Worm (Caenorhabditis elegans): ENCODE measurements around the gene fbxa-30.
A peak's percentile ranks its signal among the peaks of the same experiment; 100 is the strongest.

fbxa-30 gene

ce11 chrIII:1311367-1311766 lies 36.0 kb upstream of the fbxa-30 start:
- TF ChIP-seq unc-55 (GFP tag; optimal IDR thresholded peaks at IDR 0.05) (no peak), mdl-1 (tag; optimal IDR thresholded peaks at IDR 0.05) (no peak), lin-13 (GFP tag; optimal IDR thresholded peaks at IDR 0.05) (no peak), ztf-4 (tag; optimal IDR thresholded peaks at IDR 0.05) (no peak), alr-1 (tag; optimal IDR thresholded peaks at IDR 0.05) (no peak)

ce11 chrIII:1308887-1309286 lies 33.5 kb upstream of the fbxa-30 start, which contains the start of gene Y82E9BL.12:
Gene Y82E9BL.12, plus strand, starts transcription at chrIII:1309187.
- TF ChIP-seq ztf-11 (tag; optimal IDR thresholded peaks at IDR 0.05) (no peak), nhr-6 (tag; optimal IDR thresholded peaks at IDR 0.05) (no peak), ztf-4 (tag; optimal IDR thresholded peaks at IDR 0.05) (no peak), sma-9 (GFP tag; optimal IDR thresholded peaks at IDR 0.05) (no peak), sma-9 (tag; optimal IDR thresholded peaks at IDR 0.05) (no peak), ama-1 (optimal IDR thresholded peaks at IDR 0.05) (no peak)

DNA sequence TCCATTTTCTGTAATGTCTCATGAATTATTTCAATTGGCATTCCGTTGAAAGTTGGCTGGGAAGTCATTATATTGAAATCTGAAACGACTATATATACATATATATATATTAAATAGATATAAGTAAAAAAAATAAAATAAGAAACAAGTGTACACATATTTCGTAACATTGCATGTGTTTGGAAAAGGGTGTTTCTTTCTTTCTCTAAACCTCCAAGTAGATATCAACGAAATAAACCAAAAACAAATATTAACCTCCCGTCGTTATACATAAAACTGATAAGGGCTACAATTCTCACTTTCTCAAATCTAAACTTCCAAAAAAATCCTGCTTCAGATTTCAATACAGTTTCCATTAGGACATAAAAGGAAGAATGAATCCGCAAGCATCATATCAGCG lies 32.8 kb upstream of the fbxa-30 start, which contains the start of gene fbxa-79:
Gene fbxa-79, minus strand, starts transcription at position 86 of the 400 bp plus-strand sequence.
- no peak for TF ChIP-seq skn-1 (tag; optimal IDR thresholded peaks at IDR 0.05)
- TF ChIP-seq nhr-129 (tag; optimal IDR thresholded peaks at IDR 0.05): peak; percentile 80
- TF ChIP-seq sma-9 (GFP tag; optimal IDR thresholded peaks at IDR 0.05): peak; percentile 13
- no peak for TF ChIP-seq sma-9 (tag; optimal IDR thresholded peaks at IDR 0.05)
- TF ChIP-seq unc-55 (GFP tag; optimal IDR thresholded peaks at IDR 0.05): peak; percentile 13
- TF ChIP-seq fos-1 (tag; optimal IDR thresholded peaks at IDR 0.05): peak; percentile 66

ce11 chrIII:1307333-1307732 lies 31.9 kb upstream of the fbxa-30 start:
- TF ChIP-seq nhr-25 (tag; optimal IDR thresholded peaks at IDR 0.05): no peak
- no peak for TF ChIP-seq nhr-12 (tag; optimal IDR thresholded peaks at IDR 0.05)
- TF ChIP-seq nhr-77 (tag; optimal IDR thresholded peaks at IDR 0.05): no peak
- TF ChIP-seq aly-2 (tag; optimal IDR thresholded peaks at IDR 0.05): no peak

- TF ChIP-seq nhr-21 (tag; optimal IDR thresholded peaks at IDR 0.05) (no peak), nhr-11 (tag; optimal IDR thresholded peaks at IDR 0.05) (no peak), dmd-4 (tag; optimal IDR thresholded peaks at IDR 0.05) (no peak), zag-1 (tag; optimal IDR thresholded peaks at IDR 0.05) (no peak), C34F6.9 (tag; optimal IDR thresholded peaks at IDR 0.05) (no peak), sem-4 (tag; optimal IDR thresholded peaks at IDR 0.05) (no peak), nhr-23 (tag; optimal IDR thresholded peaks at IDR 0.05) (no peak), ama-1 (optimal IDR thresholded peaks at IDR 0.05) (no peak), gmeb-1 (tag; optimal IDR thresholded peaks at IDR 0.05) (no peak), nhr-77 (tag; optimal IDR thresholded peaks at IDR 0.05) (no peak), elt-1 (tag; optimal IDR thresholded peaks at IDR 0.05) (no peak), mbf-1 (tag; optimal IDR thresholded peaks at IDR 0.05) (no peak), alr-1 (tag; optimal IDR thresholded peaks at IDR 0.05) (no peak), ZK546.5 (tag; optimal IDR thresholded peaks at IDR 0.05) (no peak), unc-39 (tag; optimal IDR thresholded peaks at IDR 0.05) (no peak), ztf-11 (tag; optimal IDR thresholded peaks at IDR 0.05) (no peak), ceh-82 (tag; optimal IDR thresholded peaks at IDR 0.05) (no peak), nhr-129 (tag; optimal IDR thresholded peaks at IDR 0.05) (no peak), ztf-4 (tag; optimal IDR thresholded peaks at IDR 0.05) (no peak)
These were observed 28.0 kb upstream of the fbxa-30 start, which contains the start of gene fbxa-75 for ce11 chrIII:1303414-1303813. Gene fbxa-75, plus strand, starts transcription at chrIII:1303714.

ce11 chrIII:1297604-1298003 lies 22.2 kb upstream of the fbxa-30 start, which contains the start of gene fbxa-28:
Gene fbxa-28, plus strand, starts transcription at chrIII:1297904.
- TF ChIP-seq lsy-2 (tag; optimal IDR thresholded peaks at IDR 0.05): no peak
- no peak for TF ChIP-seq unc-39 (tag; optimal IDR thresholded peaks at IDR 0.05)
- no peak for TF ChIP-seq dmd-4 (tag; optimal IDR thresholded peaks at IDR 0.05)
- no peak for TF ChIP-seq crh-2 (tag; optimal IDR thresholded peaks at IDR 0.05)
- TF ChIP-seq Y55F3AM.14 (GFP tag; optimal IDR thresholded peaks at IDR 0.05): no peak
- TF ChIP-seq nhr-237 (tag; optimal IDR thresholded peaks at IDR 0.05): no peak
- TF ChIP-seq nhr-10 (tag; optimal IDR thresholded peaks at IDR 0.05): no peak
- no peak for TF ChIP-seq nhr-23 (tag; optimal IDR thresholded peaks at IDR 0.05)
- TF ChIP-seq sma-3 (GFP tag; optimal IDR thresholded peaks at IDR 0.05): no peak
